Worm (Caenorhabditis elegans) whole organism, early embryonic: ENCODE results near the gene unc-6.

Experiments used
- ama-1 ChIP-seq: fragments of 150-350 bp; optimal IDR thresholded peaks from 2 replicates; lab custom pipeline; 2014
- ceh-36 ChIP-seq: sonication (generic microtip); optimal IDR thresholded peaks from 2 replicates; lab custom pipeline; 2016; ENCODE audit warnings: missing genetic modification characterization, inconsistent platforms, missing compliant biosample characterization
- hmbx-1 ChIP-seq: sonication (generic microtip); optimal IDR thresholded peaks from 2 replicates; lab custom pipeline; 2016; ENCODE audit warnings: mild to moderate bottlenecking, missing genetic modification characterization, missing compliant biosample characterization
- tbx-11 ChIP-seq: fragments of 200-800 bp; sonication (Bioruptor generic); IDR thresholded peaks from 2 replicates; pipeline ENCODE4 v1.3.6; 2022; ENCODE audit warnings: missing genetic modification characterization, missing compliant biosample characterization

DNA sequence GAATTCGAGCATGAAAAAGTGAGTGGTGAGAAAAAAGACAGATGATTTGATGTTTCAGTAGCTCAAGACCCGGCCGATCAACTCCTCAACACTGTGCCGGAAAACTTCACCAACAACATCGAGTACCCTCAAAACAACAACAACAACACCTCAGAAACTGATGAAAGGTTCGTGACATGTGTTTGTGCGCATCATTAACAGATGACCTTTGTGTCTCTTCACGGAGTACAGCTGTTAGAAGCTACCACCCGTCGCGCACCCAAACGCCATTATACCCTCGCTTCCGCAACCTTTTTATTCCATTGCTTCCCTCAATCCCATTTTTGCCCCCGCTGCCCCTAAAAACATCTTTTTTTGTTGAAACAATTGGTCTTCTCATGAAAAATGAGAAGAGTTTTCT, 25.8 kb downstream of the unc-6 start:
- TF ChIP-seq ceh-36 (tag; lab: Kevin White, UChicago): no peak
- TF ChIP-seq tbx-11: no peak
- no peak for TF ChIP-seq ama-1
- TF ChIP-seq hmbx-1 (tag; lab: Kevin White, UChicago): no peak
